Worm (Caenorhabditis elegans): ENCODE measurements around the gene fbxc-42.

DNA sequence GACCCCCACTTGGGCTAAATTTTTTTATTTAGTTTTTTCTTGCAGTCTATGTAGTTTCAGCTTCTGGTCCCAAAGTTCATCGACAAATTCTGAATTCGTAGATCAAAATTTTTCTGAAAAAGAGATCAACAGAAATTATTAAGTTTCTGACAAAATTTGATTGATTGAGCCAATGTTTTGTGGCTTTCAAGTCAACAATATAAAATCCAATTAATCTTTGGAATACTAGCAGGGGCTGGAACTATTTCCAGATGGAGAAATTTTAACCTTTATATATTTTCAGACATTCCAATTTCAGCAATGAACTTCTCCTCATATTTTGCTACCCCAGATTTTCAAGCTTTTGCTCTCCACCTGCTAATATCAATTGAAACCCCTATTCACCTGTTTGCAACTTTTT lies 8.6 kb upstream of the fbxc-42 start, which contains the start of gene srh-274:
- TF ChIP-seq dpl-1 (GFP tag; optimal IDR thresholded peaks at IDR 0.05) = no peak
- no peak for TF ChIP-seq Y95B8A.8 (GFP tag; IDR thresholded peaks at IDR 0.05)
- no peak for TF ChIP-seq F22D6.2 (tag; optimal IDR thresholded peaks at IDR 0.05)
- no peak for TF ChIP-seq nhr-27 (tag; optimal IDR thresholded peaks at IDR 0.05)
- no peak for TF ChIP-seq sptf-2 (GFP tag; optimal IDR thresholded peaks at IDR 0.05)
- TF ChIP-seq ztf-3 (GFP tag; optimal IDR thresholded peaks at IDR 0.05) = no peak
- TF ChIP-seq unc-130 (GFP tag; optimal IDR thresholded peaks at IDR 0.05) = no peak
- TF ChIP-seq snpc-1.3 (tag; optimal IDR thresholded peaks at IDR 0.05; ENCODE audit: insufficient read depth) = no peak
- TF ChIP-seq rec-8 (tag; optimal IDR thresholded peaks at IDR 0.05) = no peak
- no peak for TF ChIP-seq ztf-25 (GFP tag; IDR thresholded peaks at IDR 0.05)
- no peak for TF ChIP-seq nhr-80 (tag; optimal IDR thresholded peaks at IDR 0.05)
- TF ChIP-seq hlh-12 (tag; optimal IDR thresholded peaks at IDR 0.05) = no peak
